Worm (Caenorhabditis elegans): ENCODE data around the gene W09G12.7.

ce11 chrIV:1224781-1225180 is 4.1 kb upstream of the W09G12.7 start:
- no peak for TF ChIP-seq nhr-77 (tag; optimal IDR thresholded peaks at IDR 0.05)
- no peak for TF ChIP-seq dmd-4 (tag; optimal IDR thresholded peaks at IDR 0.05)
- TF ChIP-seq fos-1 (tag; optimal IDR thresholded peaks at IDR 0.05), result no peak
- no peak for TF ChIP-seq unc-62 (GFP tag; optimal IDR thresholded peaks at IDR 0.05)
- TF ChIP-seq alr-1 (tag; optimal IDR thresholded peaks at IDR 0.05), result no peak
- TF ChIP-seq R02D3.7 (tag; optimal IDR thresholded peaks at IDR 0.05), result no peak
- no peak for TF ChIP-seq nhr-23 (tag; optimal IDR thresholded peaks at IDR 0.05)
- no peak for TF ChIP-seq unc-55 (GFP tag; optimal IDR thresholded peaks at IDR 0.05)
- no peak for TF ChIP-seq crh-2 (tag; optimal IDR thresholded peaks at IDR 0.05)
- TF ChIP-seq elt-1 (tag; optimal IDR thresholded peaks at IDR 0.05), result no peak
- TF ChIP-seq lin-11 (tag; optimal IDR thresholded peaks at IDR 0.05), result no peak
- no peak for TF ChIP-seq snpc-4 (tag; optimal IDR thresholded peaks at IDR 0.05)
- TF ChIP-seq ztf-4 (tag; optimal IDR thresholded peaks at IDR 0.05), result no peak
